Fruit fly (Drosophila melanogaster) whole organism, pupa: ENCODE results near the gene CG43993.
A peak's percentile ranks its signal among the peaks of the same experiment; 100 is the strongest.

ENCODE experiments used
- CG10348 ChIP-seq: fragments of 200-800 bp; sonication (Bioruptor generic); IDR thresholded peaks from 2 replicates; pipeline ENCODE4 v1.3.6; 2022; ENCODE audit warnings: missing biosample characterization, missing genetic modification characterization
- CG12605 ChIP-seq: fragments of 200-800 bp; sonication (Bioruptor generic); IDR thresholded peaks from 2 replicates; pipeline ENCODE4 v1.3.6; 2022; ENCODE audit warnings: missing biosample characterization, missing genetic modification characterization
- CG13204 ChIP-seq: fragments of 200-800 bp; sonication (Bioruptor generic); optimal IDR thresholded peaks from 2 replicates; lab custom pipeline; 2018; ENCODE audit warnings: missing biosample characterization, mild to moderate bottlenecking, missing genetic modification characterization, moderate library complexity
- CG14655 ChIP-seq: fragments of 200-800 bp; sonication (Bioruptor generic); optimal IDR thresholded peaks from 3 replicates; lab custom pipeline; 2017; ENCODE audit warnings: mild to moderate bottlenecking, missing biosample characterization, missing genetic modification reagents, missing genetic modification characterization
- CG15710 ChIP-seq: fragments of 200-800 bp; sonication (Bioruptor generic); optimal IDR thresholded peaks from 2 replicates; lab custom pipeline; 2018; ENCODE audit warnings: missing biosample characterization, mild to moderate bottlenecking, missing genetic modification characterization, moderate library complexity
- CG17806 ChIP-seq: fragments of 200-800 bp; sonication (Bioruptor generic); optimal IDR thresholded peaks from 2 replicates; lab custom pipeline; 2018; ENCODE audit warnings: missing biosample characterization, mild to moderate bottlenecking, missing genetic modification characterization, moderate library complexity
- CG32121 ChIP-seq: fragments of 200-800 bp; sonication (Bioruptor generic); IDR thresholded peaks from 2 replicates; pipeline ENCODE4 v1.3.6; 2022; ENCODE audit warnings: missing biosample characterization, missing genetic modification characterization
- CG34367 ChIP-seq: fragments of 200-800 bp; sonication (Bioruptor generic); optimal IDR thresholded peaks from 2 replicates; lab custom pipeline; 2018; ENCODE audit warnings: missing biosample characterization, mild to moderate bottlenecking, missing genetic modification characterization
- CG4496 ChIP-seq: fragments of 200-800 bp; sonication (Bioruptor generic); IDR thresholded peaks from 3 replicates; pipeline ENCODE4 v1.3.6; 2022; ENCODE audit warnings: missing biosample characterization, missing genetic modification characterization
- CG8301 ChIP-seq: fragments of 200-800 bp; sonication (Bioruptor generic); optimal IDR thresholded peaks from 2 replicates; lab custom pipeline; 2018; ENCODE audit warnings: missing biosample characterization, mild to moderate bottlenecking, missing genetic modification characterization
- CG9948 ChIP-seq: fragments of 200-800 bp; sonication (Bioruptor generic); optimal IDR thresholded peaks from 2 replicates; lab custom pipeline; 2018; ENCODE audit warnings: missing biosample characterization, mild to moderate bottlenecking, missing genetic modification characterization, moderate library complexity
- D1 ChIP-seq: fragments of 200-800 bp; sonication (Bioruptor generic); optimal IDR thresholded peaks from 2 replicates; lab custom pipeline; 2018; ENCODE audit warnings: missing biosample characterization, mild to moderate bottlenecking, missing genetic modification characterization, moderate library complexity
- EcR ChIP-seq: fragments of 200-800 bp; sonication (Bioruptor generic); optimal IDR thresholded peaks from 3 replicates; lab custom pipeline; 2019; ENCODE audit warnings: missing biosample characterization, missing genetic modification characterization, mild to moderate bottlenecking, moderate library complexity, missing genetic modification reagents
- Ets98B ChIP-seq: fragments of 200-800 bp; sonication (Bioruptor generic); IDR thresholded peaks from 2 replicates; pipeline ENCODE4 v1.3.6; 2022; ENCODE audit warnings: missing biosample characterization, missing genetic modification characterization
- Pif1A ChIP-seq: fragments of 200-800 bp; sonication (Bioruptor generic); optimal IDR thresholded peaks from 3 replicates; lab custom pipeline; 2016; ENCODE audit warnings: missing biosample characterization, missing genetic modification characterization
- Pif1B ChIP-seq: fragments of 200-800 bp; sonication (Bioruptor generic); optimal IDR thresholded peaks from 3 replicates; lab custom pipeline; 2016; ENCODE audit warnings: missing biosample characterization, missing genetic modification characterization
- Snoo ChIP-seq: fragments of 200-800 bp; sonication (Bioruptor generic); optimal IDR thresholded peaks from 3 replicates; lab custom pipeline; 2017; ENCODE audit warnings: missing biosample characterization, mild to moderate bottlenecking, missing genetic modification characterization, inconsistent platforms
- fd96Ca ChIP-seq: fragments of 200-800 bp; sonication (Bioruptor generic); IDR thresholded peaks from 3 replicates; pipeline ENCODE4 v1.3.6; 2022; ENCODE audit warnings: missing biosample characterization, missing genetic modification characterization
- gl ChIP-seq: fragments of 200-800 bp; sonication (Bioruptor generic); optimal IDR thresholded peaks from 2 replicates; lab custom pipeline; 2018; ENCODE audit warnings: missing biosample characterization, mild to moderate bottlenecking, missing genetic modification characterization
- rn ChIP-seq: fragments of 200-800 bp; sonication (Bioruptor generic); IDR thresholded peaks from 2 replicates; pipeline ENCODE4 v1.3.6; 2022; ENCODE audit warnings: missing biosample characterization, missing genetic modification characterization

The CG43993 gene

DNA sequence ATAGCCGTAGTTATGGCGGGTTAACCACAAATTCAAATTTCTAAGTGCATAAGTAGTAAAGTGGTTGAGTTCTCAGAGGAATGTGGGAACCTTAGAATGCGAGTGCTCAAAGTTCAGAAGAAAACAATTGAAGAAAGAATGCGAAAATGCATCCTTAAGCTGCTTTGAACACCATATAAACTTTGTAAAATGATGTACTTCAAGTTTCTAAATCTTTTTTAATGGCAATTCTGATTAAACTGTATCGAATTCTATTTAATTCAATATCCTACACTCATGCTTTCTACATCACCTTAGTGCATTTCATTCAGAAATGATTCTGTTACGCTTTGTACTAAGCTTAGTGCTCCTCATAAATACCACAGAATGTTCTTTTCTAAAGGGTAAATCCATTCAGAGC, at the start of gene CG43993:
Gene CG43993 (plus strand): TSS at position 301 of the 400 bp plus-strand sequence.
- no peak for TF ChIP-seq rn (GFP tag; lab: Robert Waterston, UW)
- no peak for TF ChIP-seq EcR
- no peak for TF ChIP-seq CG13204 (GFP tag; lab: Kevin White, UChicago)
- TF ChIP-seq CG8301 (tag; lab: Kevin White, UChicago) = no peak
- TF ChIP-seq CG12605 (GFP tag; lab: Robert Waterston, UW) = no peak
- TF ChIP-seq D1 (tag; lab: Kevin White, UChicago) = no peak
- no peak for TF ChIP-seq CG4496 (GFP tag; lab: Robert Waterston, UW)
- no peak for TF ChIP-seq Pif1A (GFP tag; lab: Kevin White, UChicago)
- TF ChIP-seq gl (tag; lab: Kevin White, UChicago) = no peak
- TF ChIP-seq Pif1B (GFP tag; lab: Kevin White, UChicago) = no peak
- TF ChIP-seq fd96Ca = no peak
- TF ChIP-seq Snoo (tag; lab: Kevin White, UChicago) = no peak
- TF ChIP-seq CG17806 (tag; lab: Kevin White, UChicago) = no peak
- TF ChIP-seq CG34367 (tag; lab: Kevin White, UChicago) = no peak
- no peak for TF ChIP-seq CG9948 (tag; lab: Kevin White, UChicago)
- TF ChIP-seq, all 21 proteins: peak for 0

DNA sequence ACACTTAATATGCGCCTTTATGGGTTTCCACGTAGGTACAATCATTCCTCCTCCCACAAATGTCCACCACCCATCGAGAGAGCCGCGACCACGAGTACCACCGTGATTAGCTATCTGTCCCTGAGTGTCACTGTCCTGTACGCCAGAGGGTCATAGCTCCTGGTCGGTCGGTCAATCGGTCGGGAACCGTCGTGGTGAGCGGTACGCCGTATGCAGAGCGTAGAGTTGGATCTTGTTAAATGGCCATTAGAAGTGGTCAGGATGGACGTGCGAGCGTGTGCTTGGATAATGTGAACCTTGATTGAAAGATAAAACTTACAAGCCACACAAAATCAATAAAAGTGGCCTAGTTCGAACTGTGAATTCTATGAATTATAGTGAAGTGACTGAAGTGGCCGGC, 47.8 kb upstream of the CG43993 start, which contains the start of gene CG6938:
Gene CG6938 (plus strand): TSS at position 301 of the 400 bp plus-strand sequence.
- TF ChIP-seq CG32121 (no peak), CG13204 (GFP tag; lab: Kevin White, UChicago) (no peak)

- TF ChIP-seq CG14655 (GFP tag; lab: Kevin White, UChicago) = no peak
- no peak for TF ChIP-seq CG8301 (tag; lab: Kevin White, UChicago)
- no peak for TF ChIP-seq rn (GFP tag; lab: Robert Waterston, UW)
- TF ChIP-seq D1 (tag; lab: Kevin White, UChicago) = no peak
- TF ChIP-seq CG12605 (GFP tag; lab: Robert Waterston, UW) = no peak
- TF ChIP-seq CG34367 (tag; lab: Kevin White, UChicago) = no peak
- TF ChIP-seq EcR = no peak
- TF ChIP-seq fd96Ca = no peak
- no peak for TF ChIP-seq Pif1A (GFP tag; lab: Kevin White, UChicago)
- TF ChIP-seq Snoo (tag; lab: Kevin White, UChicago) = no peak
- TF ChIP-seq CG13204 (GFP tag; lab: Kevin White, UChicago) = no peak
- no peak for TF ChIP-seq Pif1B (GFP tag; lab: Kevin White, UChicago)
- no peak for TF ChIP-seq CG10348 (GFP tag; lab: Robert Waterston, UW)
- no peak for TF ChIP-seq CG32121
- no peak for TF ChIP-seq CG4496 (GFP tag; lab: Robert Waterston, UW)
- TF ChIP-seq, all 21 proteins: peak for 0
Observed at dm6 chr3L:11990436-11990835, 41.9 kb upstream of the CG43993 start, which contains the start of gene CG6931. CG6931 (plus strand) TSS chr3L:11990736.

DNA sequence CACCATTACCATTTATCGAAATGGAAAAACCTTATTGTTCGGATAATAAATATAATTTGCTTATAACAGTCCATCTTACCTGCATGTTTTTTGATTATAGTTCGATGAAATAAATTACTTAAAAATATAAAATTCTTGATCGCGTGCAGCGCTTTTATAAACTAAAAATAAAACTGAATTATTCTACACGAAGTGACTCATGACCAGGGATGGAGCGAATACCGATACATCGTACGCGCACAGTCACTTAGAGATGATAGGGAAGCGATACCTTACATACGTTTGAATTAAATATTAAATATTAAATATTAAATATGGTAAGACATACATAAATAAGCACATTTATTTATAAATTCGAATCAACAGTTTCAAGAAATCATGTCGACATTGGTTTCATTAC, 39.4 kb upstream of the CG43993 start, which contains the start of gene viaf:
Gene viaf (minus strand): TSS at position 220 of the 400 bp plus-strand sequence.
- TF ChIP-seq Ets98B = peak; percentile 45
- no peak for TF ChIP-seq gl (tag; lab: Kevin White, UChicago)

DNA sequence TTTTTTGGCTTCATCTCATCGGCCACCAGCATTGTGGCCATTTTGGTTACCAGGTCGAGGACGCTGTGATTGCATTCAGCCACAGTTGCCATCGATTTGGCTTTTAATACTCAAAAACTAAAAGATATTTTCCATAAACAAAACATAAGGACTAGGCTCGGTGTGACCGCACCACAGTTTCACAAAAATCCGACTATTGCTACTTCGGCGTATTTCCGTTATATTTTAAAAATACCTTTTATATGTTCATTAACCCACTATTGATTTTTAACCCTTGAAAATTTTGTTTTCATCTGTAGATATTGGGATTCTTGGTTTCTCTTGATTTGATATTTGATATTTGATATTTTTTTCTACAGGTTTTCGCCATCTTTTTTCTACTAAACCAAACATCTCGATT, 34.4 kb upstream of the CG43993 start, which contains the start of gene Grip163:
Gene Grip163 (minus strand): TSS at position 180 of the 400 bp plus-strand sequence.
- TF ChIP-seq CG17806 (tag; lab: Kevin White, UChicago) (no peak), CG4496 (GFP tag; lab: Robert Waterston, UW) (no peak), fd96Ca (no peak), rn (GFP tag; lab: Robert Waterston, UW) (no peak), Pif1B (GFP tag; lab: Kevin White, UChicago) (no peak)

- TF ChIP-seq EcR = no peak
- TF ChIP-seq Ets98B = peak; percentile 54; the same call in 1 of the 2 replicates
- peak; percentile 20 for TF ChIP-seq CG9948 (tag; lab: Kevin White, UChicago)
- peak; percentile 50 for TF ChIP-seq CG15710 (tag; lab: Kevin White, UChicago)
- no peak for TF ChIP-seq CG8301 (tag; lab: Kevin White, UChicago)
- TF ChIP-seq CG10348 (GFP tag; lab: Robert Waterston, UW) = no peak
- no peak for TF ChIP-seq CG14655 (GFP tag; lab: Kevin White, UChicago)
- TF ChIP-seq gl (tag; lab: Kevin White, UChicago) = no peak
- peak; percentile 33; the same call in 1 of the 2 replicates for TF ChIP-seq rn (GFP tag; lab: Robert Waterston, UW)
- 0 out of 3 replicates have a peak, but pooled peaks have one; percentile 29 for TF ChIP-seq CG4496 (GFP tag; lab: Robert Waterston, UW)
- peak; percentile 44; the same call in 1 of the 2 replicates for TF ChIP-seq CG32121
- TF ChIP-seq Pif1A (GFP tag; lab: Kevin White, UChicago) = no peak
- TF ChIP-seq fd96Ca = peak; percentile 65; the same call in 2 of the 3 replicates
- no peak for TF ChIP-seq CG17806 (tag; lab: Kevin White, UChicago)
Observed at dm6 chr3L:12002321-12003248, 29.8 kb upstream of the CG43993 start, which contains the start of the genes Pop2 and CG6928. Pop2 (minus strand) TSS chr3L:12002915. CG6928 (plus strand) TSS chr3L:12003155.
